Fruit fly (Drosophila melanogaster) whole organism, pupa: ENCODE data around the gene PK1-R.

Experiments
- CG12605 ChIP-seq: fragments of 200-800 bp; sonication (Bioruptor generic); IDR thresholded peaks from 2 replicates; pipeline ENCODE4 v1.3.6; 2022; ENCODE audit warnings: missing biosample characterization, missing genetic modification characterization
- CG14655 ChIP-seq: fragments of 200-800 bp; sonication (Bioruptor generic); optimal IDR thresholded peaks from 3 replicates; lab custom pipeline; 2017; ENCODE audit warnings: mild to moderate bottlenecking, missing biosample characterization, missing genetic modification reagents, missing genetic modification characterization
- CG17806 ChIP-seq: fragments of 200-800 bp; sonication (Bioruptor generic); optimal IDR thresholded peaks from 2 replicates; lab custom pipeline; 2018; ENCODE audit warnings: missing biosample characterization, mild to moderate bottlenecking, missing genetic modification characterization, moderate library complexity
- CG9948 ChIP-seq: fragments of 200-800 bp; sonication (Bioruptor generic); optimal IDR thresholded peaks from 2 replicates; lab custom pipeline; 2018; ENCODE audit warnings: missing biosample characterization, mild to moderate bottlenecking, missing genetic modification characterization, moderate library complexity
- fd96Ca ChIP-seq: fragments of 200-800 bp; sonication (Bioruptor generic); IDR thresholded peaks from 3 replicates; pipeline ENCODE4 v1.3.6; 2022; ENCODE audit warnings: missing biosample characterization, missing genetic modification characterization

DNA sequence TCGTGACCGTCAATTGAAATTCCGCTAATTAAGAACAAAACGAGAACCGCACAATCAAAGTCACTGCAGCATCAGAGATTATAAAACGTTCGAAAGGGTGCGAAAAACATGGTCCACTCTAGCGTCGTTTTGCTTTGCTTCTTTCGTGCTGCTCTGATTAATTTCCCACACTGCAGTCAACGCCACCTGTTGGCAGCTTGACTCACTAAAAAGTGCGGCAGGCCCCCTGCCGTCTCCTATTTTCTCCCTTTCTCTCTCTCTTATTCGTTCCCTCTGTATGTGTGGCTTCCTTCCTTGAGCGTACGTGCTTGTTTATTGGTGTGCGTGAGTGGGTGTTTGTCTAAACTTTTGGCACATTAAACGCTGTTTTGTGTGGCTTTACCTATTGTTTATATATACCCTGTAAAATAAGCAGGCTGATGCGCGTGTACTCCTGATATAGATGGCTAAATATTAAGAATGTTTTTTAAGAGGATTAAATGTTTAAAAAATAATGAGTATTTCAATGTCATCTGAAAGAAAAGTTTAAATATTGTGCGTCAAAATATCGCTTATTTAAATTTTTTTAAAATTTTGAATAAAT lies 4.3 kb downstream of the PK1-R start:
- TF ChIP-seq fd96Ca (GFP tag; lab: Robert Waterston, UW) (no peak; the same call in 2 of the 3 replicates), CG14655 (GFP tag; lab: Kevin White, UChicago) (no peak), CG17806 (tag; lab: Kevin White, UChicago) (no peak), CG12605 (GFP tag; lab: Robert Waterston, UW) (no peak), CG9948 (tag; lab: Kevin White, UChicago) (no peak)
